Worm (Caenorhabditis elegans) whole organism, L3 larva: Measurements from ENCODE around the gene R12B2.6.

Experiments used
- R02D3.7 ChIP-seq: fragments of 150-350 bp; optimal IDR thresholded peaks from 2 replicates; lab custom pipeline; 2014; ENCODE audit warnings: missing biosample characterization, missing genetic modification characterization
- eor-1 ChIP-seq, 2 experiments: fragments of 150-350 bp; optimal IDR thresholded peaks; 2 replicates each; lab custom pipeline; 2014 to 2018; ENCODE audit warnings: missing biosample characterization in 2 of 2, missing genetic modification characterization in 2 of 2

DNA sequence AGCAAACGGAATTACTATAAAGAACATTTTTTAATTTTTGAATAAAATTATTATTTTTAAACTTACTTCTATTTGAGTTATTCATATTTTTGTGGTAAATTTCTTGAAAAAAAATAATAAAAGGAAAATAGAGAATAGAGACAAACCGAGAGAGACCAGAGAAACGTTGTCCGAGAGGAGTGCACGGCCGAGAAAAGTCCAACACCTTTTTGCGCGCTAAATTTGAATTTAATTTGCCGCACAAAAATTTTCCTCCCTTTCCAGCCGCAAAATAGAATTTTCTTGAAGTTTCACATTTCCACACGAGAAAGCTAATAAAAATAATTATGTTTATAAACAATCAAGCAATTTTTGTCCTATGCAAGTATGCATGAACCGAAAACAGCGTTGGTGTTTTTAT, 37.8 kb upstream of the R12B2.6 start, which contains the start of the genes F01F1.11 and F01F1.3:
- TF ChIP-seq R02D3.7 (tag; lab: Kevin White, UChicago) (peak; percentile 67), eor-1 (tag; optimal IDR thresholded peaks at IDR 0.05; lab: Kevin White, UChicago) (no peak)
